Worm (Caenorhabditis elegans) whole organism, young adult: ENCODE measurements around the gene best-14.

Experiments used
- B0019.2 ChIP-seq: fragments of 200-800 bp; sonication (Bioruptor generic); conservative IDR thresholded peaks from 2 replicates; pipeline ENCODE4 v1.3.6; 2022; ENCODE audit warnings: missing genetic modification reagents, missing genetic modification characterization, missing compliant biosample characterization
- B0261.1 ChIP-seq: sonication (generic microtip); optimal IDR thresholded peaks from 2 replicates; lab custom pipeline; 2016; ENCODE audit warnings: mild to moderate bottlenecking, missing genetic modification characterization, moderate library complexity, missing compliant biosample characterization
- C06A6.2 ChIP-seq: fragments of 200-800 bp; sonication (Bioruptor generic); conservative IDR thresholded peaks from 2 replicates; pipeline ENCODE4 v1.3.6; 2022; ENCODE audit warnings: missing genetic modification characterization, missing compliant biosample characterization
- C17E4.6 ChIP-seq: fragments of 200-800 bp; sonication (Bioruptor generic); IDR thresholded peaks from 2 replicates; pipeline ENCODE4 v1.3.6; 2022; ENCODE audit warnings: missing genetic modification reagents, missing genetic modification characterization, missing compliant biosample characterization
- D2030.7 ChIP-seq: fragments of 200-800 bp; sonication (Bioruptor generic); IDR thresholded peaks from 2 replicates; pipeline ENCODE4 v1.3.6; 2022; ENCODE audit warnings: missing genetic modification reagents, missing genetic modification characterization, missing compliant biosample characterization
- F22D6.2 ChIP-seq: sonication (generic microtip); optimal IDR thresholded peaks from 2 replicates; lab custom pipeline; 2016; ENCODE audit warnings: mild to moderate bottlenecking, missing genetic modification characterization, missing compliant biosample characterization
- F55B11.4 ChIP-seq: sonication (generic microtip); optimal IDR thresholded peaks from 2 replicates; lab custom pipeline; 2016; ENCODE audit warnings: missing compliant biosample characterization, missing genetic modification characterization, borderline replicate concordance; ENCODE audit not compliant: insufficient read depth
- F57A8.1 ChIP-seq: fragments of 200-800 bp; sonication (Bioruptor generic); optimal IDR thresholded peaks from 2 replicates; lab custom pipeline; 2018; ENCODE audit warnings: mild to moderate bottlenecking, missing genetic modification characterization, moderate library complexity, missing compliant biosample characterization
- F57C9.4 ChIP-seq: sonication (generic microtip); optimal IDR thresholded peaks from 2 replicates; lab custom pipeline; 2017; ENCODE audit warnings: mild to moderate bottlenecking, missing genetic modification characterization, missing compliant biosample characterization
- T26A5.8 ChIP-seq: sonication (generic microtip); optimal IDR thresholded peaks from 2 replicates; lab custom pipeline; 2016; ENCODE audit warnings: missing genetic modification characterization, missing compliant biosample characterization
- Y95B8A.8 ChIP-seq: fragments of 200-800 bp; sonication (Bioruptor generic); IDR thresholded peaks from 2 replicates; pipeline ENCODE4 v1.3.6; 2022; ENCODE audit warnings: missing genetic modification reagents, missing genetic modification characterization, missing compliant biosample characterization
- ZK185.1 ChIP-seq: sonication (generic microtip); optimal IDR thresholded peaks from 2 replicates; lab custom pipeline; 2016; ENCODE audit warnings: mild to moderate bottlenecking, missing genetic modification characterization, missing compliant biosample characterization; ENCODE audit not compliant: poor library complexity, severe bottlenecking
- athp-1 ChIP-seq: sonication (generic microtip); optimal IDR thresholded peaks from 2 replicates; lab custom pipeline; 2017; ENCODE audit warnings: mild to moderate bottlenecking, missing genetic modification characterization, missing compliant biosample characterization
- attf-3 ChIP-seq: fragments of 200-800 bp; sonication (Bioruptor generic); conservative IDR thresholded peaks from 2 replicates; pipeline ENCODE4 v1.3.6; 2022; ENCODE audit warnings: missing genetic modification reagents, missing genetic modification characterization, missing compliant biosample characterization
- attf-5 ChIP-seq: fragments of 200-800 bp; sonication (Bioruptor generic); optimal IDR thresholded peaks from 2 replicates; lab custom pipeline; 2018; ENCODE audit warnings: mild to moderate bottlenecking, missing genetic modification characterization, missing compliant biosample characterization
- ccch-3 ChIP-seq: fragments of 200-800 bp; sonication (Bioruptor generic); optimal IDR thresholded peaks from 2 replicates; lab custom pipeline; 2018; ENCODE audit warnings: mild to moderate bottlenecking, missing genetic modification characterization, missing compliant biosample characterization
- cebp-2 ChIP-seq: fragments of 200-800 bp; sonication (Bioruptor generic); IDR thresholded peaks from 2 replicates; pipeline ENCODE4 v1.3.6; 2022; ENCODE audit warnings: missing genetic modification characterization, missing compliant biosample characterization
- ceh-58 ChIP-seq: fragments of 200-800 bp; sonication (Bioruptor generic); IDR thresholded peaks from 2 replicates; pipeline ENCODE4 v1.3.6; 2022; ENCODE audit warnings: missing genetic modification characterization, missing compliant biosample characterization
- ceh-79 ChIP-seq: sonication (generic microtip); optimal IDR thresholded peaks from 2 replicates; lab custom pipeline; 2017; ENCODE audit warnings: mild to moderate bottlenecking, missing genetic modification characterization, missing compliant biosample characterization
- chd-7 ChIP-seq: sonication (generic microtip); optimal IDR thresholded peaks from 2 replicates; lab custom pipeline; 2016; ENCODE audit warnings: mild to moderate bottlenecking, missing genetic modification characterization, moderate library complexity, missing compliant biosample characterization
- fkh-3 ChIP-seq: sonication (generic microtip); optimal IDR thresholded peaks from 2 replicates; lab custom pipeline; 2016; ENCODE audit warnings: mild to moderate bottlenecking, missing genetic modification characterization, missing compliant biosample characterization
- hlh-26 ChIP-seq: fragments of 200-800 bp; sonication (Bioruptor generic); conservative IDR thresholded peaks from 2 replicates; pipeline ENCODE4 v1.3.6; 2022; ENCODE audit warnings: missing genetic modification reagents, missing genetic modification characterization, missing compliant biosample characterization
- hmg-1.2 ChIP-seq: fragments of 200-800 bp; sonication (Bioruptor generic); IDR thresholded peaks from 2 replicates; pipeline ENCODE4 v1.3.6; 2022; ENCODE audit warnings: missing genetic modification reagents, missing genetic modification characterization, missing compliant biosample characterization
- hmg-20 ChIP-seq: fragments of 200-800 bp; sonication (Bioruptor generic); IDR thresholded peaks from 2 replicates; pipeline ENCODE4 v1.3.6; 2022; ENCODE audit warnings: missing genetic modification reagents, missing genetic modification characterization, missing compliant biosample characterization
- hrde-1 ChIP-seq: sonication (generic microtip); optimal IDR thresholded peaks from 2 replicates; lab custom pipeline; 2016; ENCODE audit warnings: missing genetic modification characterization, mild to moderate bottlenecking, missing compliant biosample characterization, moderate library complexity, missing genotype, missing genetic modification reagents, borderline replicate concordance
- let-526 ChIP-seq: fragments of 200-800 bp; sonication (Bioruptor generic); IDR thresholded peaks from 2 replicates; pipeline ENCODE4 v1.3.6; 2022; ENCODE audit warnings: missing genetic modification reagents, missing genetic modification characterization, missing compliant biosample characterization
- let-607 ChIP-seq, 2 experiments: fragments of 200-800 bp in 1 of 2; sonication (Bioruptor generic) in 1 of 2; sonication (generic microtip) in 1 of 2; optimal IDR thresholded peaks; 2 replicates each; lab custom pipeline; 2016 to 2018; ENCODE audit warnings: mild to moderate bottlenecking in 2 of 2, missing compliant biosample characterization in 2 of 2, missing genetic modification characterization in 2 of 2, moderate library complexity in 2 of 2, missing genotype in 1 of 2
- lin-54 ChIP-seq: fragments of 200-800 bp; sonication (Bioruptor generic); optimal IDR thresholded peaks from 2 replicates; lab custom pipeline; 2018; ENCODE audit warnings: mild to moderate bottlenecking, missing genetic modification characterization, missing compliant biosample characterization
- madf-10 ChIP-seq: sonication (generic microtip); optimal IDR thresholded peaks from 2 replicates; lab custom pipeline; 2016; ENCODE audit warnings: mild to moderate bottlenecking, missing genetic modification characterization, missing compliant biosample characterization
- mel-28 ChIP-seq: sonication (generic microtip); optimal IDR thresholded peaks from 2 replicates; lab custom pipeline; 2016; ENCODE audit warnings: borderline replicate concordance, mild to moderate bottlenecking, missing genetic modification characterization, missing compliant biosample characterization
- mxl-1 ChIP-seq: sonication (generic microtip); optimal IDR thresholded peaks from 2 replicates; lab custom pipeline; 2016; ENCODE audit warnings: missing genetic modification characterization, missing compliant biosample characterization
- nfya-1 ChIP-seq: sonication (generic microtip); optimal IDR thresholded peaks from 2 replicates; lab custom pipeline; 2017; ENCODE audit warnings: antibody characterized with exemption, missing compliant biosample characterization, missing genetic modification characterization, borderline replicate concordance; ENCODE audit not compliant: insufficient read depth
- nfyb-1 ChIP-seq: fragments of 200-800 bp; sonication (Bioruptor generic); IDR thresholded peaks from 2 replicates; pipeline ENCODE4 v1.3.6; 2022; ENCODE audit warnings: missing genetic modification reagents, missing genetic modification characterization, missing compliant biosample characterization
- nhr-120 ChIP-seq: fragments of 200-800 bp; sonication (Bioruptor generic); IDR thresholded peaks from 2 replicates; pipeline ENCODE4 v1.3.6; 2022; ENCODE audit warnings: missing genetic modification characterization, missing compliant biosample characterization
- nhr-179 ChIP-seq: sonication (generic microtip); optimal IDR thresholded peaks from 2 replicates; lab custom pipeline; 2016; ENCODE audit warnings: mild to moderate bottlenecking, missing genetic modification characterization, missing compliant biosample characterization
- nhr-80 ChIP-seq: sonication (generic microtip); optimal IDR thresholded peaks from 2 replicates; lab custom pipeline; 2016; ENCODE audit warnings: missing genetic modification characterization, missing compliant biosample characterization
- nhr-90 ChIP-seq: sonication (generic microtip); optimal IDR thresholded peaks from 2 replicates; lab custom pipeline; 2016; ENCODE audit warnings: missing genotype, mild to moderate bottlenecking, missing genetic modification characterization, missing compliant biosample characterization
- pha-4 ChIP-seq: fragments of 150-350 bp; sonication (generic microtip); optimal IDR thresholded peaks from 2 replicates; lab custom pipeline; 2014; ENCODE audit warnings: missing biosample characterization, missing genetic modification reagents, missing genetic modification characterization
- repo-1 ChIP-seq: sonication (generic microtip); optimal IDR thresholded peaks from 2 replicates; lab custom pipeline; 2017; ENCODE audit warnings: mild to moderate bottlenecking, missing genetic modification characterization, missing compliant biosample characterization
- rpc-1 ChIP-seq, 2 experiments: fragments of 150-350 bp in 1 of 2; sonication (generic microtip) in 1 of 2; optimal IDR thresholded peaks; 2 replicates each; lab custom pipeline; 2014 to 2018; ENCODE audit warnings: missing biosample characterization in 1 of 2, missing genetic modification characterization in 1 of 2, missing genetic modification reagents in 1 of 2, missing genotype in 1 of 2
- snpc-4 ChIP-seq, 5 experiments: fragments of 150-350 bp in 1 of 5; sonication (generic microtip) in 4 of 5; optimal IDR thresholded peaks; 2 replicates each; lab custom pipeline; 2014 to 2018; ENCODE audit warnings: missing genetic modification characterization in 5 of 5, missing biosample characterization in 3 of 5, antibody characterized with exemption in 2 of 5, mild to moderate bottlenecking in 2 of 5, missing compliant biosample characterization in 2 of 5, missing genotype in 2 of 5, moderate library complexity in 2 of 5, missing genetic modification reagents in 1 of 5
- somi-1 ChIP-seq: fragments of 200-800 bp; sonication (Bioruptor generic); optimal IDR thresholded peaks from 2 replicates; lab custom pipeline; 2018; ENCODE audit warnings: mild to moderate bottlenecking, missing genetic modification characterization, missing compliant biosample characterization
- sptf-2 ChIP-seq: fragments of 200-800 bp; sonication (Bioruptor generic); optimal IDR thresholded peaks from 2 replicates; lab custom pipeline; 2018; ENCODE audit warnings: mild to moderate bottlenecking, missing genetic modification characterization, missing compliant biosample characterization
- unc-62 ChIP-seq: fragments of 150-350 bp; optimal IDR thresholded peaks from 2 replicates; lab custom pipeline; 2014; ENCODE audit warnings: missing biosample characterization, missing genetic modification reagents, missing genetic modification characterization
- ztf-26 ChIP-seq: sonication (generic microtip); optimal IDR thresholded peaks from 2 replicates; lab custom pipeline; 2017; ENCODE audit warnings: missing genetic modification characterization, missing compliant biosample characterization
- ztf-28 ChIP-seq: fragments of 200-800 bp; sonication (Bioruptor generic); IDR thresholded peaks from 2 replicates; pipeline ENCODE4 v1.3.6; 2022; ENCODE audit warnings: missing genetic modification reagents, missing genetic modification characterization, missing compliant biosample characterization
- ztf-3 ChIP-seq: fragments of 200-800 bp; sonication (Bioruptor generic); optimal IDR thresholded peaks from 2 replicates; lab custom pipeline; 2018; ENCODE audit warnings: mild to moderate bottlenecking, missing genetic modification characterization, missing compliant biosample characterization
- ztf-6 ChIP-seq: fragments of 200-800 bp; sonication (Bioruptor generic); IDR thresholded peaks from 2 replicates; pipeline ENCODE4 v1.3.6; 2022; ENCODE audit warnings: missing genetic modification reagents, missing genetic modification characterization, missing compliant biosample characterization

Gene best-14

DNA sequence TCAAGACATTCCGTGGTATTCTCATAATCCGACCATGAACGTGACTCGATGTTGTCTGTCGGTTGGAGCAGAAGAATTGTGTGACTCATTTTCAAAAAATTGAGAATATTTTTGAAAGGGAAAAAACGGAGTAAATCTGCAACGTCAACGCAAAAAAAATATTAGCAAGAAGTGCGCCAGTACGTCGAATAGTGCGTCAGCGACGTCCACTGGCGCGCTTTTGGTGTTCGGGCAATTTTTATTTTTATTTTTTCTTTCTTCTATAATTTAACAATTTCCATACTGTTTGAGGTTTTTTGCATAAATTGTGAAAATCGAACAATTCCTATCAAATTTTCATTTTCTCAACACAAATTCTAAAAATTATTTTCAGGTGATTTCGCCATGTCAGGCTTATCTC lies 21.2 kb downstream of the best-14 start, which contains the start of the genes erh-1 and lpd-9 (continued):
- TF ChIP-seq B0019.2: no peak
- TF ChIP-seq somi-1 (GFP tag; lab: Kevin White, UChicago): no peak
- TF ChIP-seq fkh-3 (tag; lab: Kevin White, UChicago): no peak
- TF ChIP-seq ztf-3 (GFP tag; lab: Kevin White, UChicago): no peak
- TF ChIP-seq athp-1 (tag; lab: Kevin White, UChicago): no peak
- no peak for TF ChIP-seq ztf-28 (GFP tag; lab: Robert Waterston, UW)
- peak; percentile 48; the same call in 1 of the 2 replicates for TF ChIP-seq hmg-20 (GFP tag; lab: Robert Waterston, UW)
- no peak for TF ChIP-seq pha-4 (tag; lab: Kevin White, UChicago)
- TF ChIP-seq F55B11.4 (tag; lab: Kevin White, UChicago): no peak
- no peak for TF ChIP-seq madf-10
- TF ChIP-seq repo-1 (tag; lab: Kevin White, UChicago): peak; percentile 70
- TF ChIP-seq nhr-80 (tag; lab: Kevin White, UChicago): peak; percentile 46
- TF ChIP-seq chd-7 (tag; lab: Kevin White, UChicago): no peak
- no peak for TF ChIP-seq unc-62 (GFP tag; lab: Kevin White, UChicago)
- no peak for TF ChIP-seq Y95B8A.8 (GFP tag; lab: Robert Waterston, UW)
- no peak for TF ChIP-seq F57C9.4
- TF ChIP-seq D2030.7 (GFP tag; lab: Robert Waterston, UW): peak; percentile 43; the same call in 1 of the 2 replicates
- no peak for TF ChIP-seq nhr-90
- TF ChIP-seq nfyb-1 (GFP tag; lab: Robert Waterston, UW): peak; percentile 74
- peak; percentile 38 to 78 for TF ChIP-seq let-607 (tag; optimal IDR thresholded peaks at IDR 0.05; lab: Kevin White, UChicago)
- no peak for TF ChIP-seq F57A8.1 (GFP tag; lab: Kevin White, UChicago)
- no peak for TF ChIP-seq nhr-179
- TF ChIP-seq ceh-79: no peak
- TF ChIP-seq let-526: no peak
- TF ChIP-seq C17E4.6 (GFP tag; lab: Robert Waterston, UW): no peak
- TF ChIP-seq lin-54 (GFP tag; lab: Kevin White, UChicago): peak; percentile 84
- TF ChIP-seq nhr-120 (GFP tag; lab: Robert Waterston, UW): no peak
- TF ChIP-seq ztf-6 (GFP tag; lab: Robert Waterston, UW): no peak
- no peak for TF ChIP-seq sptf-2
- TF ChIP-seq mel-28 (tag; lab: Kevin White, UChicago): no peak
- TF ChIP-seq ztf-26: no peak
- no peak for TF ChIP-seq C06A6.2 (GFP tag; lab: Robert Waterston, UW)
- TF ChIP-seq mxl-1 (tag; lab: Kevin White, UChicago): no peak
- no peak for TF ChIP-seq rpc-1 (optimal IDR thresholded peaks at IDR 0.05; lab: Kevin White, UChicago)
- no peak for TF ChIP-seq rpc-1 (tag; optimal IDR thresholded peaks at IDR 0.05; lab: Kevin White, UChicago)
- no peak for TF ChIP-seq cebp-2 (GFP tag; lab: Robert Waterston, UW)
- TF ChIP-seq attf-3 (GFP tag; lab: Robert Waterston, UW): peak; percentile 44; the same call in 1 of the 2 replicates
- no peak for TF ChIP-seq ccch-3 (GFP tag; lab: Kevin White, UChicago)
- no peak; the same call in 1 of the 2 replicates for TF ChIP-seq hmg-1.2
- TF ChIP-seq nfya-1 (tag; lab: Kevin White, UChicago): no peak
- TF ChIP-seq snpc-4 (GFP tag; optimal IDR thresholded peaks at IDR 0.05; lab: Kevin White, UChicago): peak; percentile 19
- TF ChIP-seq snpc-4 (tag; optimal IDR thresholded peaks at IDR 0.05; lab: Kevin White, UChicago): peak in 2 of 4 experiments; percentile 47 to 63
- TF ChIP-seq attf-5 (GFP tag; lab: Kevin White, UChicago): peak; percentile 50
- TF ChIP-seq T26A5.8 (tag; lab: Kevin White, UChicago): no peak
- TF ChIP-seq hlh-26 (GFP tag; lab: Robert Waterston, UW): no peak
- TF ChIP-seq B0261.1 (tag; lab: Kevin White, UChicago): no peak
- peak; percentile 1 for TF ChIP-seq hrde-1 (tag; lab: Kevin White, UChicago)
- peak; percentile 43 for TF ChIP-seq ZK185.1
- TF ChIP-seq ceh-58 (GFP tag; lab: Robert Waterston, UW): no peak
- peak; percentile 34 for TF ChIP-seq F22D6.2
